Fruit fly (Drosophila melanogaster) whole organism, embryonic: ENCODE measurements around the gene Ciz1.

Experiments
- Antp ChIP-seq: fragments of 200-800 bp; sonication (Bioruptor generic); optimal IDR thresholded peaks from 3 replicates; lab custom pipeline; 2016; ENCODE audit warnings: missing biosample characterization, missing genetic modification characterization
- BEAF-32 ChIP-seq: fragments of 200-800 bp; sonication (Bioruptor generic); optimal IDR thresholded peaks from 3 replicates; lab custom pipeline; 2017; ENCODE audit warnings: missing biosample characterization, missing genetic modification characterization, mild to moderate bottlenecking, moderate library complexity, missing genetic modification reagents
- CG10979 ChIP-seq: fragments of 200-800 bp; sonication (Bioruptor generic); optimal IDR thresholded peaks from 2 replicates; lab custom pipeline; 2018; ENCODE audit warnings: missing biosample characterization, mild to moderate bottlenecking, missing genetic modification characterization, moderate library complexity
- CG11695 ChIP-seq: fragments of 200-800 bp; sonication (Bioruptor generic); IDR thresholded peaks from 3 replicates; pipeline ENCODE4 v1.3.6; 2022; ENCODE audit warnings: missing biosample characterization, missing genetic modification characterization
- CG14860 ChIP-seq: fragments of 200-800 bp; sonication (Bioruptor generic); IDR thresholded peaks from 3 replicates; pipeline ENCODE4 v1.3.6; 2022; ENCODE audit warnings: missing biosample characterization, missing genetic modification characterization; ENCODE audit not compliant: partially characterized antibody
- CG15696 ChIP-seq: fragments of 200-800 bp; sonication (Bioruptor generic); optimal IDR thresholded peaks from 2 replicates; lab custom pipeline; 2019; ENCODE audit warnings: missing biosample characterization, mild to moderate bottlenecking, missing genetic modification characterization, moderate library complexity
- CG1647 ChIP-seq: fragments of 200-800 bp; sonication (Bioruptor generic); optimal IDR thresholded peaks from 3 replicates; lab custom pipeline; 2016; ENCODE audit warnings: missing biosample characterization, missing genetic modification characterization
- CG17186 ChIP-seq: fragments of 200-800 bp; sonication (Bioruptor generic); optimal IDR thresholded peaks from 3 replicates; lab custom pipeline; 2017; ENCODE audit warnings: missing biosample characterization, missing genetic modification reagents, missing genetic modification characterization
- CG17385 ChIP-seq: fragments of 200-800 bp; sonication (Bioruptor generic); optimal IDR thresholded peaks from 3 replicates; lab custom pipeline; 2018; ENCODE audit warnings: missing biosample characterization, mild to moderate bottlenecking, missing genetic modification characterization
- CG2120 ChIP-seq: fragments of 200-800 bp; sonication (Bioruptor generic); optimal IDR thresholded peaks from 3 replicates; lab custom pipeline; 2016; ENCODE audit warnings: missing biosample characterization, missing genetic modification characterization
- CG30403 ChIP-seq: fragments of 200-800 bp; sonication (Bioruptor generic); optimal IDR thresholded peaks from 3 replicates; lab custom pipeline; 2016; ENCODE audit warnings: missing biosample characterization, missing genetic modification characterization
- CG34422 ChIP-seq: fragments of 200-800 bp; sonication (Bioruptor generic); IDR thresholded peaks from 3 replicates; pipeline ENCODE4 v1.3.6; 2022; ENCODE audit warnings: missing biosample characterization, missing genetic modification characterization
- CG4424 ChIP-seq: fragments of 200-800 bp; sonication (Bioruptor generic); optimal IDR thresholded peaks from 3 replicates; lab custom pipeline; 2016; ENCODE audit warnings: missing biosample characterization, missing genetic modification characterization
- CG6791 ChIP-seq: fragments of 200-800 bp; sonication (Bioruptor generic); IDR thresholded peaks from 3 replicates; pipeline ENCODE4 v1.3.6; 2022; ENCODE audit warnings: missing biosample characterization, missing genetic modification characterization; ENCODE audit not compliant: partially characterized antibody
- CG8290 ChIP-seq, 3 experiments: fragments of 200-800 bp; sonication (Bioruptor generic); optimal IDR thresholded peaks; 2 replicates each; lab custom pipeline; 2016 to 2019; ENCODE audit warnings: missing biosample characterization in 3 of 3, missing genetic modification characterization in 3 of 3, mild to moderate bottlenecking in 2 of 3, moderate library complexity in 1 of 3
- CG9797 ChIP-seq: fragments of 200-800 bp; sonication (Bioruptor generic); optimal IDR thresholded peaks from 3 replicates; lab custom pipeline; 2018; ENCODE audit warnings: missing biosample characterization, mild to moderate bottlenecking, missing genetic modification characterization
- CG9876 ChIP-seq: fragments of 200-800 bp; sonication (Bioruptor generic); optimal IDR thresholded peaks from 2 replicates; lab custom pipeline; 2016; ENCODE audit warnings: missing biosample characterization, missing genetic modification characterization
- CTCF ChIP-seq: fragments of 200-800 bp; sonication (Bioruptor generic); optimal IDR thresholded peaks from 2 replicates; lab custom pipeline; 2017; ENCODE audit warnings: missing biosample characterization, mild to moderate bottlenecking, missing genetic modification characterization, moderate library complexity
- Doc2 ChIP-seq: fragments of 200-800 bp; sonication (Bioruptor generic); IDR thresholded peaks from 2 replicates; pipeline ENCODE4 v1.3.6; 2022; ENCODE audit warnings: missing biosample characterization, missing genetic modification characterization
- Doc3 ChIP-seq: fragments of 200-800 bp; sonication (Bioruptor generic); IDR thresholded peaks from 3 replicates; pipeline ENCODE4 v1.3.6; 2022; ENCODE audit warnings: missing biosample characterization, missing genetic modification characterization; ENCODE audit not compliant: partially characterized antibody
- Eip74EF ChIP-seq, 2 experiments: fragments of 200-800 bp in 1 of 2; fragments of >200 bp in 1 of 2; sonication (Bioruptor generic) in 1 of 2; optimal IDR thresholded peaks; 2 replicates each; lab custom pipeline; 2017 to 2019; ENCODE audit warnings: missing biosample characterization in 2 of 2, missing genetic modification characterization in 2 of 2, mild to moderate bottlenecking in 1 of 2, moderate library complexity in 1 of 2
- Fer1 ChIP-seq: fragments of 200-800 bp; sonication (Bioruptor generic); optimal IDR thresholded peaks from 2 replicates; lab custom pipeline; 2017; ENCODE audit warnings: missing biosample characterization, mild to moderate bottlenecking, missing genetic modification characterization
- Fer2 ChIP-seq: fragments of 200-800 bp; sonication (Bioruptor generic); optimal IDR thresholded peaks from 2 replicates; lab custom pipeline; 2018; ENCODE audit warnings: missing biosample characterization, mild to moderate bottlenecking, missing genetic modification characterization, moderate library complexity
- Mad ChIP-seq: fragments of 200-800 bp; sonication (Bioruptor generic); optimal IDR thresholded peaks from 2 replicates; lab custom pipeline; 2016; ENCODE audit warnings: missing biosample characterization, missing genetic modification characterization
- Max ChIP-seq: fragments of 200-800 bp; sonication (Bioruptor generic); optimal IDR thresholded peaks from 2 replicates; lab custom pipeline; 2016; ENCODE audit warnings: missing biosample characterization, mild to moderate bottlenecking, missing genetic modification characterization
- Nf-YC ChIP-seq: fragments of 200-800 bp; optimal IDR thresholded peaks from 3 replicates; lab custom pipeline; 2019; ENCODE audit warnings: missing biosample characterization, mild to moderate bottlenecking, missing genetic modification characterization, moderate library complexity
- Optix ChIP-seq: fragments of 200-800 bp; sonication (Bioruptor generic); IDR thresholded peaks from 3 replicates; pipeline ENCODE4 v1.3.6; 2022; ENCODE audit warnings: missing biosample characterization, missing genetic modification characterization
- Pdp1 ChIP-seq, 2 experiments: fragments of 200-800 bp; sonication (Bioruptor generic); optimal IDR thresholded peaks; 3 replicates each; lab custom pipeline; 2016; ENCODE audit warnings: missing biosample characterization in 2 of 2, missing genetic modification characterization in 2 of 2, mild to moderate bottlenecking in 1 of 2, moderate library complexity in 1 of 2
- Side ChIP-seq: fragments of 200-800 bp; sonication (Bioruptor generic); optimal IDR thresholded peaks from 2 replicates; lab custom pipeline; 2016; ENCODE audit warnings: missing biosample characterization, missing genetic modification characterization
- YL-1 ChIP-seq: fragments of 200-800 bp; sonication (Bioruptor generic); optimal IDR thresholded peaks from 3 replicates; lab custom pipeline; 2017; ENCODE audit warnings: missing biosample characterization, mild to moderate bottlenecking, missing genetic modification characterization
- aop ChIP-seq: fragments of 200-800 bp; sonication (Bioruptor generic); IDR thresholded peaks from 2 replicates; pipeline ENCODE4 v1.3.6; 2022; ENCODE audit warnings: missing biosample characterization, missing genetic modification characterization
- cad ChIP-seq: fragments of >200 bp; optimal IDR thresholded peaks from 2 replicates; lab custom pipeline; 2017; ENCODE audit warnings: missing biosample characterization, missing genetic modification characterization
- dmrt11E ChIP-seq: fragments of 200-800 bp; sonication (Bioruptor generic); optimal IDR thresholded peaks from 3 replicates; lab custom pipeline; 2018; ENCODE audit warnings: missing biosample characterization, mild to moderate bottlenecking, missing genetic modification characterization, moderate library complexity
- dpn ChIP-seq, 2 experiments: fragments of 200-800 bp; sonication (Bioruptor generic); optimal IDR thresholded peaks; 3 replicates each; lab custom pipeline; 2016; ENCODE audit warnings: missing biosample characterization in 2 of 2, missing genetic modification characterization in 2 of 2
- grn ChIP-seq: fragments of 200-800 bp; sonication (Bioruptor generic); optimal IDR thresholded peaks from 3 replicates; lab custom pipeline; 2017; ENCODE audit warnings: missing biosample characterization, missing genetic modification characterization
- ind ChIP-seq: fragments of 200-800 bp; sonication (Bioruptor generic); optimal IDR thresholded peaks from 3 replicates; lab custom pipeline; 2016; ENCODE audit warnings: missing biosample characterization, missing genetic modification characterization
- inv ChIP-seq: fragments of 200-800 bp; sonication (Bioruptor generic); IDR thresholded peaks from 2 replicates; pipeline ENCODE4 v1.3.6; 2022; ENCODE audit warnings: missing biosample characterization, missing genetic modification characterization; ENCODE audit not compliant: partially characterized antibody
- mld ChIP-seq: fragments of 200-800 bp; sonication (Bioruptor generic); IDR thresholded peaks from 3 replicates; pipeline ENCODE4 v1.3.6; 2022; ENCODE audit warnings: missing biosample characterization, missing genetic modification characterization; ENCODE audit not compliant: partially characterized antibody
- nerfin-1 ChIP-seq: fragments of 200-800 bp; sonication (Bioruptor generic); optimal IDR thresholded peaks from 3 replicates; lab custom pipeline; 2019; ENCODE audit warnings: missing biosample characterization, mild to moderate bottlenecking, missing genetic modification characterization, moderate library complexity
- onecut ChIP-seq: fragments of 200-800 bp; sonication (Bioruptor generic); IDR thresholded peaks from 2 replicates; pipeline ENCODE4 v1.3.6; 2022; ENCODE audit warnings: missing biosample characterization, missing genetic modification characterization
- pb ChIP-seq: fragments of 200-800 bp; sonication (Bioruptor generic); optimal IDR thresholded peaks from 3 replicates; lab custom pipeline; 2016; ENCODE audit warnings: missing biosample characterization, missing genetic modification characterization
- pzg ChIP-seq: fragments of 200-800 bp; sonication (Bioruptor generic); optimal IDR thresholded peaks from 3 replicates; lab custom pipeline; 2018; ENCODE audit warnings: missing biosample characterization, mild to moderate bottlenecking, missing genetic modification characterization, moderate library complexity
- run ChIP-seq: fragments of 200-800 bp; sonication (Bioruptor generic); optimal IDR thresholded peaks from 3 replicates; lab custom pipeline; 2018; ENCODE audit warnings: missing biosample characterization, mild to moderate bottlenecking, missing genetic modification characterization
- sisA ChIP-seq: fragments of 200-800 bp; sonication (Bioruptor generic); IDR thresholded peaks from 2 replicates; pipeline ENCODE4 v1.3.6; 2022; ENCODE audit warnings: missing biosample characterization, missing genetic modification characterization
- sug ChIP-seq: fragments of 200-800 bp; optimal IDR thresholded peaks from 2 replicates; lab custom pipeline; 2019; ENCODE audit warnings: missing biosample characterization, mild to moderate bottlenecking, missing genetic modification characterization, moderate library complexity
- unc-4 ChIP-seq: fragments of 200-800 bp; sonication (Bioruptor generic); IDR thresholded peaks from 2 replicates; pipeline ENCODE4 v1.3.6; 2022; ENCODE audit warnings: missing biosample characterization, missing genetic modification characterization; ENCODE audit not compliant: partially characterized antibody
- vfl ChIP-seq: fragments of 200-800 bp; sonication (Bioruptor generic); optimal IDR thresholded peaks from 2 replicates; lab custom pipeline; 2016; ENCODE audit warnings: missing biosample characterization, missing genetic modification characterization

Gene Ciz1

DNA sequence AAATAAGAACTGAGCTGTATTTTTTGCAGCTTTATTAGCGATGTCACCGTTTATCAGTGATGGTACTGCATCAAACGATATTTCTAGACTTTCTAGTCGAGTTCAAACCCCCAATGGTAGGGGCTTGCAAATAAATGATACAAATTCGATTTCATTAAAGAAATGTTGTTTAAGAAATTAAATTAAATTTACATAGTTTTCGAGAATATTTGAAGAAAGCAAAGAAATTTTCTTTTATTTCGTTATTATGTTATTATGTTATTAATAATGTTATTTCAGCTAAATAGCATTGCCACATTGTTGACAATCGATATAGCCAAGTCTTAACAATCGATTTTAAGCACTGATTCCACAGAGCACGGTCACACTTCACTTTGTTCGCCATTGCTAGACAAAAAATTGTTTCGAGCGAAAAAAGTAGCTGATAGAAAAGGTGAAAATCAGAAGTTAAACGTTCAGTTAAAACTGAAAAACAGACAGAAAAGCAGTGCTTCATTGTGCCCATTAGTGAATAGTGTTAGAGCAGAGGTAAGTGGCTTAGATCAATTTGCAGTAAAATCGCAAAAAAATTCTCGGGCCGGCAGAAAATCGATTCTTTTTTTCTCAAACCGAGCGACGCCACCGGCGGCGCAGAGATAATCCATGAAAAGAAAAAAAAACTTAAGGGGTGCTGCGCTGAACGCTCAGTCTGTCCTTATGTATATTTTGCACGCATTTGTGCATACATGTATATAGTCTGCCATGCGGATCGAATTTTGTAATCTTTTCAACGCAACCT lies at the start of gene Ciz1, which contains the start of gene iPLA2-VIA:
Ciz1 (plus strand) TSS at position 365 of the 778 bp plus-strand sequence.
iPLA2-VIA (minus strand) TSS at position 75 of the 778 bp plus-strand sequence.
- TF ChIP-seq CG15696 (tag; lab: Kevin White, UChicago) (peak; percentile 25), Doc2 (no peak), Mad (GFP tag; lab: Kevin White, UChicago) (no peak), CG17186 (GFP tag; lab: Kevin White, UChicago) (peak; percentile 28), aop (GFP tag; lab: Robert Waterston, UW) (no peak), Nf-YC (tag; lab: Kevin White, UChicago) (peak; percentile 50), pzg (peak; percentile 79), run (no peak), grn (GFP tag; lab: Kevin White, UChicago) (peak; percentile 37), CG8290 (GFP tag; optimal IDR thresholded peaks at IDR 0.05; lab: Kevin White, UChicago) (peak; percentile 54), CG8290 (tag; optimal IDR thresholded peaks at IDR 0.05; lab: Kevin White, UChicago) (no peak), YL-1 (GFP tag; lab: Kevin White, UChicago) (peak; percentile 37), vfl (GFP tag; lab: Kevin White, UChicago) (peak; percentile 13), Antp (peak; percentile 38), Doc3 (GFP tag; lab: Robert Waterston, UW) (peak; percentile 66), Side (peak; percentile 13), inv (peak; percentile 72), CG10979 (tag; lab: Kevin White, UChicago) (peak; percentile 14), CG1647 (GFP tag; lab: Kevin White, UChicago) (peak; percentile 16), CG2120 (peak; percentile 32), mld (GFP tag; lab: Robert Waterston, UW) (peak; percentile 32; the same call in 1 of the 3 replicates), CG30403 (GFP tag; lab: Kevin White, UChicago) (peak; percentile 51), CG9876 (GFP tag; lab: Kevin White, UChicago) (no peak), Pdp1 (GFP tag; optimal IDR thresholded peaks at IDR 0.05; lab: Kevin White, UChicago) (peak in 1 of 2 experiments; percentile 39), sug (no peak), CG14860 (GFP tag; lab: Robert Waterston, UW) (peak; percentile 64; the same call in 2 of the 3 replicates), Optix (GFP tag; lab: Robert Waterston, UW) (no peak), onecut (GFP tag; lab: Robert Waterston, UW) (peak; percentile 92), Fer1 (GFP tag; lab: Kevin White, UChicago) (no peak), pb (GFP tag; lab: Kevin White, UChicago) (no peak), Eip74EF (GFP tag; optimal IDR thresholded peaks at IDR 0.05; lab: Kevin White, UChicago) (no peak), Max (GFP tag; lab: Kevin White, UChicago) (peak; percentile 42), nerfin-1 (tag; lab: Kevin White, UChicago) (peak; percentile 1), CG34422 (GFP tag; lab: Robert Waterston, UW) (peak; percentile 55; the same call in 1 of the 3 replicates), CG11695 (GFP tag; lab: Robert Waterston, UW) (no peak), CG9797 (GFP tag; lab: Kevin White, UChicago) (peak; percentile 82), sisA (GFP tag; lab: Robert Waterston, UW) (no peak), unc-4 (GFP tag; lab: Robert Waterston, UW) (peak; percentile 79), CG4424 (GFP tag; lab: Kevin White, UChicago) (peak; percentile 32), BEAF-32 (GFP tag; lab: Kevin White, UChicago) (peak; percentile 92), CG17385 (GFP tag; lab: Kevin White, UChicago) (no peak), dmrt11E (tag; lab: Kevin White, UChicago) (no peak), CG6791 (GFP tag; lab: Robert Waterston, UW) (0 out of 3 replicates have a peak, but pooled peaks have one; percentile 57), Fer2 (tag; lab: Kevin White, UChicago) (no peak), ind (GFP tag; lab: Kevin White, UChicago) (peak; percentile 37), CTCF (GFP tag; lab: Kevin White, UChicago) (no peak), cad (GFP tag; lab: Kevin White, UChicago) (no peak), dpn (GFP tag; optimal IDR thresholded peaks at IDR 0.05; lab: Kevin White, UChicago) (peak; percentile 6 to 27)
